Worm (Caenorhabditis elegans): Measurements from ENCODE around the gene C14A4.9.

- no peak for TF ChIP-seq zag-1 (tag; optimal IDR thresholded peaks at IDR 0.05)
- TF ChIP-seq egl-27 (tag; optimal IDR thresholded peaks at IDR 0.05): no peak
- TF ChIP-seq nhr-43 (tag; optimal IDR thresholded peaks at IDR 0.05; ENCODE audit: poor library complexity, severe bottlenecking): no peak
- TF ChIP-seq unc-39 (tag; optimal IDR thresholded peaks at IDR 0.05): no peak
- no peak for TF ChIP-seq nhr-11 (tag; optimal IDR thresholded peaks at IDR 0.05)
- TF ChIP-seq unc-62 (GFP tag; optimal IDR thresholded peaks at IDR 0.05): no peak
- TF ChIP-seq lin-39 (tag; optimal IDR thresholded peaks at IDR 0.05): no peak
- no peak for TF ChIP-seq snpc-4 (tag; optimal IDR thresholded peaks at IDR 0.05)
- no peak for TF ChIP-seq ceh-16 (tag; optimal IDR thresholded peaks at IDR 0.05)
- no peak for TF ChIP-seq nhr-12 (tag; optimal IDR thresholded peaks at IDR 0.05)
- TF ChIP-seq nfya-1 (tag; optimal IDR thresholded peaks at IDR 0.05; ENCODE audit: insufficient read depth): no peak
- no peak for TF ChIP-seq nhr-76 (tag; optimal IDR thresholded peaks at IDR 0.05)
- TF ChIP-seq nhr-237 (tag; optimal IDR thresholded peaks at IDR 0.05): no peak
Observed at ce11 chrII:10643403-10643802, 44.3 kb downstream of the C14A4.9 start, which contains the start of gene M28.4.

Data from whole organism, L3 larva.